Fruit fly (Drosophila melanogaster) whole organism, prepupa: Measurements from ENCODE around the gene CG9917.

ENCODE experiments used
- CG10631 ChIP-seq: fragments of 200-800 bp; sonication (Bioruptor generic); optimal IDR thresholded peaks from 2 replicates; lab custom pipeline; 2016; ENCODE audit warnings: missing biosample characterization, missing genetic modification characterization
- CG11294 ChIP-seq: fragments of 200-800 bp; sonication (Bioruptor generic); IDR thresholded peaks from 2 replicates; pipeline ENCODE4 v1.3.6; 2022; ENCODE audit warnings: missing biosample characterization, missing genetic modification characterization
- CG3919 ChIP-seq: fragments of 200-800 bp; sonication (Bioruptor generic); optimal IDR thresholded peaks from 3 replicates; lab custom pipeline; 2016; ENCODE audit warnings: missing biosample characterization, missing genetic modification characterization
- Eip93F ChIP-seq: fragments of 200-800 bp; sonication (Bioruptor generic); optimal IDR thresholded peaks from 2 replicates; lab custom pipeline; 2016; ENCODE audit warnings: missing biosample characterization, mild to moderate bottlenecking, missing genetic modification characterization
- Ets21C ChIP-seq: fragments of 200-800 bp; sonication (Bioruptor generic); optimal IDR thresholded peaks from 3 replicates; lab custom pipeline; 2016; ENCODE audit warnings: missing biosample characterization, missing genetic modification characterization
- Gug ChIP-seq: fragments of 200-800 bp; sonication (Bioruptor generic); IDR thresholded peaks from 2 replicates; pipeline ENCODE4 v1.3.6; 2022; ENCODE audit warnings: missing biosample characterization, missing genetic modification characterization
- Lpt ChIP-seq: fragments of 200-800 bp; sonication (Bioruptor generic); optimal IDR thresholded peaks from 3 replicates; lab custom pipeline; 2016; ENCODE audit warnings: missing biosample characterization, missing genetic modification characterization
- Sox14 ChIP-seq: fragments of 200-800 bp; sonication (Bioruptor generic); optimal IDR thresholded peaks from 3 replicates; lab custom pipeline; 2016; ENCODE audit warnings: missing biosample characterization, missing genetic modification characterization
- cyc ChIP-seq: fragments of 200-800 bp; sonication (Bioruptor generic); optimal IDR thresholded peaks from 3 replicates; lab custom pipeline; 2016; ENCODE audit warnings: missing biosample characterization, missing genetic modification characterization
- fd59A ChIP-seq: fragments of 200-800 bp; sonication (Bioruptor generic); optimal IDR thresholded peaks from 2 replicates; lab custom pipeline; 2017; ENCODE audit warnings: missing biosample characterization, mild to moderate bottlenecking, missing genetic modification characterization, missing genetic modification reagents

DNA sequence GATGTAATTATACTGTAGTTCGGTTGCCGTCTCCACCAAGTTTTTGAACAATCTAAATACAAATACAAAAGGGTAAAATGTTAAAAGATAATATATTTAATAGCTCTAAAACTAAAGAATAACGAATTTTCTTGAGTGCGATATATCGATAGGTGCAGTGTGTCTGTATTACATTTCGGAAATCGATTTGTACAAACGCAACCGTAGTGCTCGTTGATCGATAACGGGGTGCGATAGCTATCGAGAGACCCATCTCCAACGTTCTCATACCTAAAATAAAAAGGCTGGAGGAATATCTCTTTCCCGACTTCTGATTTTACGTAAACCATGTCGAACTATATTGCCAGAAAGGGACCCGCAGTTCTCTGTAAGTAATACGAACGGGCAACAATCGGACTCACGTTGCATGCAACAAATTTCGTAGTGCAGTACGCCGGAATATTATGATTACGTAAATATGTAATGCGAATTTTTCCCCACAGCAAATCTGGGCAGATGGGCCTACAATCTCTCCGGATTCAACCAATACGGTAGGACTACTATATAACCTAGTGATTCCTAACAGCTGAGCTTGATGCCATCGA, 36.9 kb downstream of the CG9917 start, which contains the start of gene UQCR-14:
- no peak for TF ChIP-seq Lpt (GFP tag; lab: Kevin White, UChicago)
- no peak for TF ChIP-seq Ets21C (GFP tag; lab: Kevin White, UChicago)
- no peak for TF ChIP-seq fd59A
- TF ChIP-seq Gug (GFP tag; lab: Robert Waterston, UW) = no peak
- TF ChIP-seq Eip93F = no peak
- peak; percentile 12 for TF ChIP-seq Sox14 (GFP tag; lab: Kevin White, UChicago)
- TF ChIP-seq CG11294 (GFP tag; lab: Robert Waterston, UW) = no peak
- TF ChIP-seq CG10631 (GFP tag; lab: Kevin White, UChicago) = peak; percentile 6
- TF ChIP-seq CG3919 (GFP tag; lab: Kevin White, UChicago) = no peak
- TF ChIP-seq cyc (GFP tag; lab: Kevin White, UChicago) = peak; percentile 8
